4 worm cellular contexts compared by ENCODE assay signal in the genomic region with DNA sequence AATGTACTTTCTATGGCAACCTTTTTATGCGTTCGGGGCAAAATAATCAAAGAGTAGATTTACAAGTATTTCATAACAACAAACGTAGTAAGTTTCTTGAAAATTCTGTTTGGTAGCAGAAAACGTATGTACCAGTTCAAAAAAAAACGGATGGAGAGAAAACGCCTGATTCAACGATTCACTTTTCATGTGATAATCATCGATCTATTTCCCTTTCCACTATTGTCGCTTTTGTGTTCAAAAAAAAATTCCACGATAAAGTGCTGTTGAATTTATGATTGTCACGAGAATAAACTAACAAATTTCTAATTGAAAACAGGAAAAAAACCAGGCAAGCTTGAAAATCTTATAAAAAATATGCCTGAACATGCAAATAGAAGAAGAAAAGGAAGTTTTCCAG.
TF ChIP-seq lines count a peak whose summit lies in the region.

No protein-coding gene starts in this region.

TF ChIP-seq in whole organism, L1 larva, 84 proteins besides CTCF, POLR2A, EP300 and RAD21:
- TF ChIP-seq blmp-1 (tag; optimal IDR thresholded peaks at IDR 0.05; lab: Kevin White, UChicago) (peak; percentile 67), mep-1 (tag; optimal IDR thresholded peaks at IDR 0.05; lab: Kevin White, UChicago) (no peak), unc-86 (tag; optimal IDR thresholded peaks at IDR 0.05; lab: Kevin White, UChicago) (no peak), nhr-71 (tag; optimal IDR thresholded peaks at IDR 0.05; lab: Kevin White, UChicago) (no peak), nhr-76 (tag; optimal IDR thresholded peaks at IDR 0.05; lab: Kevin White, UChicago) (no peak), unc-30 (tag; optimal IDR thresholded peaks at IDR 0.05; lab: Kevin White, UChicago) (no peak)

TF ChIP-seq in whole organism, L3 larva, 47 proteins besides CTCF, POLR2A, EP300 and RAD21:
- TF ChIP-seq hmg-11 (tag; optimal IDR thresholded peaks at IDR 0.05; lab: Kevin White, UChicago) (peak; percentile 13), nhr-25 (tag; optimal IDR thresholded peaks at IDR 0.05; lab: Kevin White, UChicago) (no peak)

TF ChIP-seq in whole organism, L4 larva, 104 proteins besides CTCF, POLR2A, EP300 and RAD21:
- TF ChIP-seq dve-1 (tag; optimal IDR thresholded peaks at IDR 0.05; lab: Kevin White, UChicago; ENCODE audit: insufficient read depth) (peak; percentile 6), hlh-11 (tag; optimal IDR thresholded peaks at IDR 0.05; lab: Kevin White, UChicago) (peak; percentile 24), mdt-29 (GFP tag; IDR thresholded peaks at IDR 0.05; lab: Robert Waterston, UW) (no peak), hlh-30 (tag; optimal IDR thresholded peaks at IDR 0.05; lab: Kevin White, UChicago; ENCODE audit: insufficient read depth) (peak; percentile 56), saeg-2 (GFP tag; IDR thresholded peaks at IDR 0.05; lab: Robert Waterston, UW) (no peak), nhr-28 (tag; optimal IDR thresholded peaks at IDR 0.05; lab: Kevin White, UChicago) (peak; percentile 11), lim-7 (GFP tag; IDR thresholded peaks at IDR 0.05; lab: Robert Waterston, UW) (no peak), dmd-6 (GFP tag; IDR thresholded peaks at IDR 0.05; lab: Robert Waterston, UW) (peak; percentile 15; the same call in 1 of the 2 replicates)

TF ChIP-seq in whole organism, young adult, 124 proteins besides CTCF, POLR2A, EP300 and RAD21:
- TF ChIP-seq egl-44 (GFP tag; IDR thresholded peaks at IDR 0.05; lab: Robert Waterston, UW), result no peak
- no peak for TF ChIP-seq die-1 (tag; optimal IDR thresholded peaks at IDR 0.05; lab: Kevin White, UChicago)
- no peak for TF ChIP-seq ztf-25 (GFP tag; IDR thresholded peaks at IDR 0.05; lab: Robert Waterston, UW)
- no peak for TF ChIP-seq madf-3 (GFP tag; IDR thresholded peaks at IDR 0.05; lab: Robert Waterston, UW)
- no peak for TF ChIP-seq zfh-2 (GFP tag; conservative IDR thresholded peaks at IDR 0.05; lab: Robert Waterston, UW)
- no peak for TF ChIP-seq ceh-79 (tag; optimal IDR thresholded peaks at IDR 0.05; lab: Kevin White, UChicago)
- no peak for TF ChIP-seq T07F8.4 (tag; optimal IDR thresholded peaks at IDR 0.05; lab: Kevin White, UChicago)
- no peak for TF ChIP-seq F33H1.4 (GFP tag; IDR thresholded peaks at IDR 0.05; lab: Robert Waterston, UW)
- TF ChIP-seq lin-26 (GFP tag; IDR thresholded peaks at IDR 0.05; lab: Robert Waterston, UW), result 0 out of 2 replicates have a peak, but pooled peaks have one; percentile 19
- no peak for TF ChIP-seq cebp-1 (GFP tag; IDR thresholded peaks at IDR 0.05; lab: Robert Waterston, UW)
- TF ChIP-seq cebp-1 (tag; optimal IDR thresholded peaks at IDR 0.05; lab: Kevin White, UChicago), result peak; percentile 49
- no peak for TF ChIP-seq akir-1 (GFP tag; optimal IDR thresholded peaks at IDR 0.05; lab: Kevin White, UChicago)
